Fruit fly (Drosophila melanogaster) Kc167 (cell line): ENCODE results near the gene CG43249.

ENCODE experiments used
- Myc ChIP-seq: fragments of >200 bp; optimal IDR thresholded peaks from 2 replicates; lab custom pipeline; 2017; ENCODE audit warnings: missing external identifiers
- Sin3A ChIP-seq: fragments of >200 bp; optimal IDR thresholded peaks from 2 replicates; lab custom pipeline; 2018; ENCODE audit warnings: missing external identifiers
- h ChIP-seq: fragments of >200 bp; optimal IDR thresholded peaks from 3 replicates; lab custom pipeline; 2018; ENCODE audit warnings: missing external identifiers
- insv ChIP-seq: fragments of >200 bp; optimal IDR thresholded peaks from 3 replicates; lab custom pipeline; 2018; ENCODE audit warnings: missing external identifiers
- psq ChIP-seq: fragments of >200 bp; optimal IDR thresholded peaks from 2 replicates; lab custom pipeline; 2017; ENCODE audit warnings: missing external identifiers
- ttk ChIP-seq: sonication (Bioruptor generic); optimal IDR thresholded peaks from 2 replicates; lab custom pipeline; 2017; ENCODE audit warnings: missing external identifiers

- TF ChIP-seq insv (lab: Kevin White, UChicago) (no peak), Sin3A (lab: Kevin White, UChicago) (no peak), psq (lab: Kevin White, UChicago) (no peak), Myc (lab: Kevin White, UChicago) (no peak), ttk (lab: Kevin White, UChicago) (no peak), h (lab: Kevin White, UChicago) (no peak)
Observed at dm6 chr3L:16305820-16306650, 2.0 kb downstream of the CG43249 start, which contains the start of the genes CG13043 and CG13063.
